Fruit fly (Drosophila melanogaster) whole organism, embryonic: ENCODE data around the gene CG6178.

Experiments used
- Abd-B ChIP-seq: fragments of 200-800 bp; sonication (Bioruptor generic); optimal IDR thresholded peaks from 2 replicates; lab custom pipeline; 2018; ENCODE audit warnings: missing biosample characterization, mild to moderate bottlenecking, missing genetic modification characterization, moderate library complexity
- Ada2b ChIP-seq: fragments of 200-800 bp; sonication (Bioruptor generic); IDR thresholded peaks from 2 replicates; pipeline ENCODE4 v1.3.6; 2022; ENCODE audit warnings: missing biosample characterization, missing genetic modification characterization
- Asciz ChIP-seq: fragments of 200-800 bp; sonication (Bioruptor generic); optimal IDR thresholded peaks from 2 replicates; lab custom pipeline; 2017; ENCODE audit warnings: missing biosample characterization, mild to moderate bottlenecking, missing genetic modification characterization, missing genetic modification reagents
- Atf-2 ChIP-seq: fragments of 200-800 bp; sonication (Bioruptor generic); optimal IDR thresholded peaks from 2 replicates; lab custom pipeline; 2016; ENCODE audit warnings: missing biosample characterization, missing genetic modification characterization
- CG10366 ChIP-seq: fragments of 200-800 bp; sonication (Bioruptor generic); IDR thresholded peaks from 2 replicates; pipeline ENCODE4 v1.3.6; 2022; ENCODE audit warnings: missing biosample characterization, missing genetic modification characterization
- CG11093 ChIP-seq: fragments of 200-800 bp; sonication (Bioruptor generic); IDR thresholded peaks from 3 replicates; pipeline ENCODE4 v1.3.6; 2022; ENCODE audit warnings: missing biosample characterization, missing genetic modification characterization
- CG11398 ChIP-seq: fragments of 200-800 bp; sonication (Bioruptor generic); optimal IDR thresholded peaks from 2 replicates; lab custom pipeline; 2016; ENCODE audit warnings: missing biosample characterization, missing genetic modification characterization
- CG11695 ChIP-seq: fragments of 200-800 bp; sonication (Bioruptor generic); IDR thresholded peaks from 3 replicates; pipeline ENCODE4 v1.3.6; 2022; ENCODE audit warnings: missing biosample characterization, missing genetic modification characterization
- CG12071 ChIP-seq: fragments of 200-800 bp; sonication (Bioruptor generic); optimal IDR thresholded peaks from 3 replicates; lab custom pipeline; 2018; ENCODE audit warnings: missing biosample characterization, mild to moderate bottlenecking, missing genetic modification characterization
- CG13296 ChIP-seq: fragments of 200-800 bp; sonication (Bioruptor generic); optimal IDR thresholded peaks from 3 replicates; lab custom pipeline; 2018; ENCODE audit warnings: missing biosample characterization, mild to moderate bottlenecking, missing genetic modification characterization
- CG1792 ChIP-seq: fragments of 200-800 bp; sonication (Bioruptor generic); optimal IDR thresholded peaks from 2 replicates; lab custom pipeline; 2016; ENCODE audit warnings: missing biosample characterization, missing genetic modification characterization
- CG18476 ChIP-seq: fragments of 200-800 bp; sonication (Bioruptor generic); optimal IDR thresholded peaks from 2 replicates; lab custom pipeline; 2016; ENCODE audit warnings: missing biosample characterization, mild to moderate bottlenecking, missing genetic modification characterization
- CG2199 ChIP-seq: fragments of 200-800 bp; sonication (Bioruptor generic); IDR thresholded peaks from 3 replicates; pipeline ENCODE4 v1.3.6; 2022; ENCODE audit warnings: missing biosample characterization, missing genetic modification characterization
- CG3726 ChIP-seq: fragments of 200-800 bp; sonication (Bioruptor generic); IDR thresholded peaks from 3 replicates; pipeline ENCODE4, ENCODE4 v1.3.6; 2022; ENCODE audit warnings: missing biosample characterization, missing genetic modification characterization
- CG4328 ChIP-seq: fragments of 200-800 bp; sonication (Bioruptor generic); optimal IDR thresholded peaks from 3 replicates; lab custom pipeline; 2017; ENCODE audit warnings: missing biosample characterization, missing genetic modification reagents, missing genetic modification characterization
- CG4424 ChIP-seq: fragments of 200-800 bp; sonication (Bioruptor generic); optimal IDR thresholded peaks from 3 replicates; lab custom pipeline; 2016; ENCODE audit warnings: missing biosample characterization, missing genetic modification characterization
- CG7556 ChIP-seq: fragments of 200-800 bp; sonication (Bioruptor generic); optimal IDR thresholded peaks from 2 replicates; lab custom pipeline; 2017; ENCODE audit warnings: missing biosample characterization, mild to moderate bottlenecking, missing genetic modification characterization
- CG7928 ChIP-seq: fragments of 200-800 bp; sonication (Bioruptor generic); optimal IDR thresholded peaks from 2 replicates; lab custom pipeline; 2017; ENCODE audit warnings: missing biosample characterization, mild to moderate bottlenecking, missing genetic modification characterization
- Doc3 ChIP-seq: fragments of 200-800 bp; sonication (Bioruptor generic); IDR thresholded peaks from 3 replicates; pipeline ENCODE4 v1.3.6; 2022; ENCODE audit warnings: missing biosample characterization, missing genetic modification characterization; ENCODE audit not compliant: partially characterized antibody
- E2f2 ChIP-seq: fragments of 200-800 bp; sonication (Bioruptor generic); IDR thresholded peaks from 2 replicates; pipeline ENCODE4 v1.3.6; 2022; ENCODE audit warnings: missing biosample characterization, missing genetic modification characterization
- HLH4C ChIP-seq: fragments of 200-800 bp; sonication (Bioruptor generic); IDR thresholded peaks from 3 replicates; pipeline ENCODE4 v1.3.6; 2022; ENCODE audit warnings: missing biosample characterization, missing genetic modification characterization; ENCODE audit not compliant: partially characterized antibody
- HmgD ChIP-seq: fragments of 200-800 bp; sonication (Bioruptor generic); optimal IDR thresholded peaks from 3 replicates; lab custom pipeline; 2016; ENCODE audit warnings: missing biosample characterization, missing genetic modification characterization
- Hr3 ChIP-seq: fragments of 200-800 bp; sonication (Bioruptor generic); optimal IDR thresholded peaks from 3 replicates; lab custom pipeline; 2016; ENCODE audit warnings: missing biosample characterization, missing genetic modification characterization
- Hsf ChIP-seq: fragments of 200-800 bp; sonication (Bioruptor generic); optimal IDR thresholded peaks from 3 replicates; lab custom pipeline; 2016; ENCODE audit warnings: missing biosample characterization, missing genetic modification characterization
- Jarid2 ChIP-seq: fragments of 200-800 bp; sonication (Bioruptor generic); optimal IDR thresholded peaks from 3 replicates; lab custom pipeline; 2017; ENCODE audit warnings: mild to moderate bottlenecking, missing biosample characterization, missing genetic modification reagents, missing genetic modification characterization
- Med ChIP-seq: fragments of 200-800 bp; sonication (Bioruptor generic); peaks from one replicate; lab custom pipeline; 2016; ENCODE audit warnings: missing biosample characterization, missing genetic modification characterization, mild to moderate bottlenecking, inconsistent platforms, moderate library complexity
- Meics ChIP-seq: fragments of 200-800 bp; sonication (Bioruptor generic); optimal IDR thresholded peaks from 2 replicates; lab custom pipeline; 2017; ENCODE audit warnings: missing biosample characterization, mild to moderate bottlenecking, missing genetic modification characterization
- PHDP ChIP-seq: fragments of 200-800 bp; sonication (Bioruptor generic); optimal IDR thresholded peaks from 3 replicates; lab custom pipeline; 2018; ENCODE audit warnings: missing biosample characterization, mild to moderate bottlenecking, missing genetic modification characterization, moderate library complexity
- Vsx1 ChIP-seq: fragments of 200-800 bp; sonication (Bioruptor generic); optimal IDR thresholded peaks from 2 replicates; lab custom pipeline; 2017; ENCODE audit warnings: missing biosample characterization, mild to moderate bottlenecking, missing genetic modification characterization, missing genetic modification reagents
- danr ChIP-seq: fragments of 200-800 bp; sonication (Bioruptor generic); IDR thresholded peaks from 2 replicates; pipeline ENCODE4 v1.3.6; 2022; ENCODE audit warnings: missing biosample characterization, missing genetic modification characterization
- eyg ChIP-seq: fragments of 200-800 bp; sonication (Bioruptor generic); optimal IDR thresholded peaks from 3 replicates; lab custom pipeline; 2016; ENCODE audit warnings: missing biosample characterization, missing genetic modification characterization
- grn ChIP-seq: fragments of 200-800 bp; sonication (Bioruptor generic); optimal IDR thresholded peaks from 3 replicates; lab custom pipeline; 2017; ENCODE audit warnings: missing biosample characterization, missing genetic modification characterization
- gro ChIP-seq: fragments of 200-800 bp; sonication (Bioruptor generic); optimal IDR thresholded peaks from 2 replicates; lab custom pipeline; 2016; ENCODE audit warnings: missing biosample characterization, missing genetic modification characterization
- klu ChIP-seq: fragments of 200-800 bp; sonication (Bioruptor generic); IDR thresholded peaks from 2 replicates; pipeline ENCODE4 v1.3.6; 2022; ENCODE audit warnings: missing biosample characterization, missing genetic modification characterization
- knrl ChIP-seq: fragments of 200-800 bp; sonication (Bioruptor generic); IDR thresholded peaks from 3 replicates; pipeline ENCODE4 v1.3.6; 2022; ENCODE audit warnings: missing biosample characterization, missing genetic modification characterization; ENCODE audit not compliant: partially characterized antibody
- mirr ChIP-seq: fragments of 200-800 bp; sonication (Bioruptor generic); optimal IDR thresholded peaks from 3 replicates; lab custom pipeline; 2018; ENCODE audit warnings: missing biosample characterization, mild to moderate bottlenecking, missing genetic modification characterization
- nerfin-2 ChIP-seq: fragments of 200-800 bp; sonication (Bioruptor generic); IDR thresholded peaks from 2 replicates; pipeline ENCODE4 v1.3.6; 2022; ENCODE audit warnings: missing biosample characterization, missing genetic modification characterization; ENCODE audit not compliant: partially characterized antibody
- nmo ChIP-seq: fragments of 200-800 bp; sonication (Bioruptor generic); optimal IDR thresholded peaks from 2 replicates; lab custom pipeline; 2018; ENCODE audit warnings: missing biosample characterization, mild to moderate bottlenecking, missing genetic modification characterization, moderate library complexity
- psq ChIP-seq: fragments of 200-800 bp; sonication (Bioruptor generic); optimal IDR thresholded peaks from 2 replicates; lab custom pipeline; 2017; ENCODE audit warnings: missing biosample characterization, missing genetic modification characterization
- ro ChIP-seq: fragments of 200-800 bp; sonication (Bioruptor generic); IDR thresholded peaks from 2 replicates; pipeline ENCODE4 v1.3.6; 2022; ENCODE audit warnings: missing biosample characterization, missing genetic modification characterization
- row ChIP-seq: fragments of 200-800 bp; sonication (Bioruptor generic); IDR thresholded peaks from 3 replicates; pipeline ENCODE4 v1.3.6; 2022; ENCODE audit warnings: missing biosample characterization, missing genetic modification characterization
- salm ChIP-seq: fragments of 200-800 bp; sonication (Bioruptor generic); optimal IDR thresholded peaks from 2 replicates; lab custom pipeline; 2018; ENCODE audit warnings: missing biosample characterization, mild to moderate bottlenecking, missing genetic modification characterization
- sens ChIP-seq: fragments of 200-800 bp; sonication (Bioruptor generic); peaks from one replicate; lab custom pipeline; 2016; ENCODE audit warnings: missing biosample characterization, missing genetic modification characterization
- sima ChIP-seq: fragments of 200-800 bp; sonication (Bioruptor generic); optimal IDR thresholded peaks from 2 replicates; lab custom pipeline; 2016; ENCODE audit warnings: missing biosample characterization, missing genetic modification characterization
- sug ChIP-seq: fragments of 200-800 bp; optimal IDR thresholded peaks from 2 replicates; lab custom pipeline; 2019; ENCODE audit warnings: missing biosample characterization, mild to moderate bottlenecking, missing genetic modification characterization, moderate library complexity
- tio ChIP-seq: fragments of 200-800 bp; sonication (Bioruptor generic); optimal IDR thresholded peaks from 2 replicates; lab custom pipeline; 2017; ENCODE audit warnings: missing biosample characterization, missing genetic modification characterization, inconsistent platforms
- tna ChIP-seq: fragments of 200-800 bp; sonication (Bioruptor generic); IDR thresholded peaks from 2 replicates; pipeline ENCODE4 v1.3.6; 2022; ENCODE audit warnings: missing biosample characterization, missing genetic modification characterization; ENCODE audit not compliant: partially characterized antibody
- unc-4 ChIP-seq: fragments of 200-800 bp; sonication (Bioruptor generic); IDR thresholded peaks from 2 replicates; pipeline ENCODE4 v1.3.6; 2022; ENCODE audit warnings: missing biosample characterization, missing genetic modification characterization; ENCODE audit not compliant: partially characterized antibody
- zen2 ChIP-seq: fragments of 200-800 bp; sonication (Bioruptor generic); IDR thresholded peaks from 3 replicates; pipeline ENCODE4 v1.3.6; 2022; ENCODE audit warnings: missing biosample characterization, missing genetic modification characterization; ENCODE audit not compliant: partially characterized antibody

CG6178 gene

dm6 chr3R:24138478-24139455, 13.4 kb upstream of the CG6178 start (continued):
- TF ChIP-seq HLH4C (GFP tag; lab: Robert Waterston, UW), result no peak
- TF ChIP-seq gro, result peak; percentile 33
- no peak for TF ChIP-seq knrl (GFP tag; lab: Robert Waterston, UW)
- no peak for TF ChIP-seq Meics (GFP tag; lab: Kevin White, UChicago)
- TF ChIP-seq Hsf (GFP tag; lab: Kevin White, UChicago), result no peak
- TF ChIP-seq nmo, result no peak
- peak; percentile 52 for TF ChIP-seq salm (tag; lab: Kevin White, UChicago)
- TF ChIP-seq zen2 (GFP tag; lab: Robert Waterston, UW), result no peak
- no peak for TF ChIP-seq CG4328
- no peak for TF ChIP-seq psq
- TF ChIP-seq CG13296 (GFP tag; lab: Kevin White, UChicago), result peak; percentile 20
- TF ChIP-seq Doc3 (GFP tag; lab: Robert Waterston, UW), result no peak
- TF ChIP-seq PHDP (tag; lab: Kevin White, UChicago), result peak; percentile 18
- no peak for TF ChIP-seq CG7556 (GFP tag; lab: Kevin White, UChicago)
- no peak for TF ChIP-seq Med (GFP tag; lab: Kevin White, UChicago)
- no peak for TF ChIP-seq tio (GFP tag; lab: Kevin White, UChicago)
- TF ChIP-seq Ada2b (GFP tag; lab: Robert Waterston, UW), result no peak
- TF ChIP-seq nerfin-2 (GFP tag; lab: Robert Waterston, UW), result no peak
- peak; percentile 19; the same call in 1 of the 3 replicates for TF ChIP-seq row (GFP tag; lab: Robert Waterston, UW)
- no peak for TF ChIP-seq CG1792 (GFP tag; lab: Kevin White, UChicago)
- TF ChIP-seq CG18476 (GFP tag; lab: Kevin White, UChicago), result no peak
- TF ChIP-seq sug, result peak; percentile 96
- no peak for TF ChIP-seq CG10366 (GFP tag; lab: Robert Waterston, UW)
- no peak for TF ChIP-seq CG11093 (GFP tag; lab: Robert Waterston, UW)
- TF ChIP-seq unc-4 (GFP tag; lab: Robert Waterston, UW), result no peak
- TF ChIP-seq ro (GFP tag; lab: Robert Waterston, UW), result no peak
- TF ChIP-seq tna, result no peak
- no peak for TF ChIP-seq CG4424 (GFP tag; lab: Kevin White, UChicago)
- no peak for TF ChIP-seq CG11695 (GFP tag; lab: Robert Waterston, UW)
- no peak for TF ChIP-seq danr (GFP tag; lab: Robert Waterston, UW)
- TF ChIP-seq Hr3 (GFP tag; lab: Kevin White, UChicago), result no peak
- no peak for TF ChIP-seq Jarid2
- TF ChIP-seq sima, result no peak
- peak; percentile 60 for TF ChIP-seq Vsx1 (GFP tag; lab: Kevin White, UChicago)
- TF ChIP-seq CG3726 (GFP tag; lab: Robert Waterston, UW), result no peak
- TF ChIP-seq Abd-B, result peak; percentile 3
- TF ChIP-seq CG2199 (GFP tag; lab: Robert Waterston, UW), result no peak
- no peak for TF ChIP-seq CG7928
- TF ChIP-seq mirr (GFP tag; lab: Kevin White, UChicago), result peak; percentile 72
- no peak for TF ChIP-seq CG11398
- TF ChIP-seq Asciz, result peak; percentile 34
- no peak for TF ChIP-seq HmgD (GFP tag; lab: Kevin White, UChicago)
- TF ChIP-seq CG12071, result peak; percentile 25
- no peak for TF ChIP-seq Atf-2 (GFP tag; lab: Kevin White, UChicago)
- TF ChIP-seq sens (GFP tag; lab: Kevin White, UChicago), result peak; percentile 58
- no peak for TF ChIP-seq eyg (GFP tag; lab: Kevin White, UChicago)
- TF ChIP-seq E2f2 (GFP tag; lab: Robert Waterston, UW), result no peak
- no peak for TF ChIP-seq grn (GFP tag; lab: Kevin White, UChicago)
- TF ChIP-seq klu (GFP tag; lab: Robert Waterston, UW), result no peak
